Worm (Caenorhabditis elegans) whole organism, early embryonic: ENCODE data around the gene bre-5.

Experiments
- B0310.2 ChIP-seq: sonication (generic microtip); optimal IDR thresholded peaks from 2 replicates; lab custom pipeline; 2016; ENCODE audit warnings: mild to moderate bottlenecking, missing genetic modification characterization, missing compliant biosample characterization
- F13C5.2 ChIP-seq: sonication (generic microtip); optimal IDR thresholded peaks from 2 replicates; lab custom pipeline; 2017; ENCODE audit warnings: mild to moderate bottlenecking, missing genetic modification characterization, inconsistent platforms, missing compliant biosample characterization
- aly-1 ChIP-seq: sonication (generic microtip); optimal IDR thresholded peaks from 2 replicates; lab custom pipeline; 2016; ENCODE audit warnings: missing genetic modification characterization, missing compliant biosample characterization
- ama-1 ChIP-seq: fragments of 150-350 bp; optimal IDR thresholded peaks from 2 replicates; lab custom pipeline; 2014
- ceh-13 ChIP-seq: fragments of 200-800 bp; sonication (Bioruptor generic); optimal IDR thresholded peaks from 2 replicates; lab custom pipeline; 2018; ENCODE audit warnings: mild to moderate bottlenecking, missing genetic modification characterization, missing compliant biosample characterization
- ceh-36 ChIP-seq: sonication (generic microtip); optimal IDR thresholded peaks from 2 replicates; lab custom pipeline; 2016; ENCODE audit warnings: missing genetic modification characterization, inconsistent platforms, missing compliant biosample characterization
- ets-7 ChIP-seq: sonication (generic microtip); optimal IDR thresholded peaks from 2 replicates; lab custom pipeline; 2016; ENCODE audit warnings: missing genotype, missing genetic modification characterization, missing compliant biosample characterization
- flt-1 ChIP-seq: fragments of 200-800 bp; sonication (Bioruptor generic); IDR thresholded peaks from 2 replicates; pipeline ENCODE4 v1.3.6; 2022; ENCODE audit warnings: missing genetic modification characterization, missing compliant biosample characterization
- hmbx-1 ChIP-seq: sonication (generic microtip); optimal IDR thresholded peaks from 2 replicates; lab custom pipeline; 2016; ENCODE audit warnings: mild to moderate bottlenecking, missing genetic modification characterization, missing compliant biosample characterization
- hmg-4 ChIP-seq: fragments of 200-800 bp; sonication (Bioruptor generic); optimal IDR thresholded peaks from 2 replicates; lab custom pipeline; 2018; ENCODE audit warnings: mild to moderate bottlenecking, missing genetic modification characterization, missing compliant biosample characterization
- hnd-1 ChIP-seq: sonication (generic microtip); optimal IDR thresholded peaks from 2 replicates; lab custom pipeline; 2016; ENCODE audit warnings: missing genetic modification characterization, missing compliant biosample characterization
- pes-1 ChIP-seq: fragments of 200-800 bp; sonication (Bioruptor generic); IDR thresholded peaks from 2 replicates; pipeline ENCODE4 v1.3.6; 2022; ENCODE audit warnings: missing genetic modification reagents, missing genetic modification characterization, missing compliant biosample characterization
- scrt-1 ChIP-seq: fragments of 200-800 bp; sonication (Bioruptor generic); IDR thresholded peaks from 2 replicates; pipeline ENCODE4 v1.3.6; 2022; ENCODE audit warnings: missing genetic modification characterization, missing compliant biosample characterization
- sea-1 ChIP-seq: fragments of 200-800 bp; sonication (Bioruptor generic); conservative IDR thresholded peaks from 2 replicates; pipeline ENCODE4 v1.3.6; 2022; ENCODE audit warnings: missing genetic modification characterization, missing compliant biosample characterization
- tbx-11 ChIP-seq: fragments of 200-800 bp; sonication (Bioruptor generic); IDR thresholded peaks from 2 replicates; pipeline ENCODE4 v1.3.6; 2022; ENCODE audit warnings: missing genetic modification characterization, missing compliant biosample characterization
- tbx-37 ChIP-seq: fragments of 200-800 bp; sonication (Bioruptor generic); conservative IDR thresholded peaks from 2 replicates; pipeline ENCODE4 v1.3.6; 2022; ENCODE audit warnings: missing genetic modification reagents, missing genetic modification characterization, missing compliant biosample characterization
- tra-4 ChIP-seq: sonication (generic microtip); optimal IDR thresholded peaks from 2 replicates; lab custom pipeline; 2017; ENCODE audit warnings: missing genetic modification characterization, missing compliant biosample characterization

bre-5 gene

DNA sequence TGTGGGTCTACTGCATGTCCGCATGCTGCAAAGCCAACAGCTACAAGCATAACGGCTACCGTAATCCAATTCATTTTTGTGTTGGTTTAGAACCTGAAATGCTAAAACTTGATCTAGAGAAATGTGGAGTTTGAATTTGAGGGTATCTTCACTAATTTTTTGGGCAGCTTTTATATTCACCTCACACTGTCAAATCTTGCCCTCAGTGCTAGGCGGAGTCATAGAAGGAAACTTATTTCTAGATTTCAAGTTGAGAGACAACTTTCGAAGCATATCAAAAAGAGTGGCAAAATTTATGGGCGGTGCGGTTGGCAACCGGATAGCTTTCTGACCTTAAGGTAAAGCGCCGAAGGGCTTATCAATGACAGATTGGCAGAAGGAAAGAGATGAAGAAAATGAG is 35.4 kb downstream of the bre-5 start, which contains the start of gene lips-6:
TSS of gene lips-6 (minus strand) at position 101 of the 400 bp plus-strand sequence.
- TF ChIP-seq flt-1 (GFP tag; lab: Robert Waterston, UW) (no peak), hmbx-1 (tag; lab: Kevin White, UChicago) (no peak), pes-1 (GFP tag; lab: Robert Waterston, UW) (no peak), tbx-11 (GFP tag; lab: Robert Waterston, UW) (no peak), ceh-36 (tag; lab: Kevin White, UChicago) (no peak), ets-7 (no peak), F13C5.2 (tag; lab: Kevin White, UChicago) (no peak), sea-1 (GFP tag; lab: Robert Waterston, UW) (no peak), tra-4 (tag; lab: Kevin White, UChicago) (no peak), hmg-4 (GFP tag; lab: Kevin White, UChicago) (no peak), scrt-1 (no peak), hnd-1 (tag; lab: Kevin White, UChicago) (no peak), ceh-13 (no peak), B0310.2 (no peak), tbx-37 (GFP tag; lab: Robert Waterston, UW) (no peak), ama-1 (no peak), aly-1 (no peak)

DNA sequence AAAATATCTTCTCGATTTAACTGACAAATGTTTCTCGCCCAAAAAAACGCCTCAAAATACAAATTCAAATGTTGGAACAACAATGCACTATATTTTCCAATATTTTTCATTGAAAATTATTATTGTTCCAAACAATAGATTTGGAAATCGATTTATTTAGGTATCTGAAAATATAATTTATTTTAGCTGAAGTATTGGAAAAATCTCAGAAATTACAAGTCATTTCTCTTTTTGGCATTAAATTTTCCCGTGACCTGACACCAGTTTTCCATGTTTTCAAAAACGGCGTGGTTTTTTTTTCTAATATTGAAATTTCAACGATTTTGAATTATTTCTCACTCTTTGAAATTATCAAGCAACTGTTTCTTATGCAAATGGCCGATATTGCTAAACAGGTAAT is 37.9 kb downstream of the bre-5 start, which contains the start of gene spe-17:
TSS of gene spe-17 (plus strand) at position 301 of the 400 bp plus-strand sequence.
- TF ChIP-seq hmbx-1 (tag; lab: Kevin White, UChicago) (no peak), ama-1 (no peak), tbx-37 (GFP tag; lab: Robert Waterston, UW) (no peak), ceh-13 (no peak), hnd-1 (tag; lab: Kevin White, UChicago) (no peak), F13C5.2 (tag; lab: Kevin White, UChicago) (no peak), tbx-11 (GFP tag; lab: Robert Waterston, UW) (no peak), scrt-1 (no peak), B0310.2 (no peak), tra-4 (tag; lab: Kevin White, UChicago) (no peak), pes-1 (GFP tag; lab: Robert Waterston, UW) (no peak), aly-1 (no peak), hmg-4 (GFP tag; lab: Kevin White, UChicago) (no peak), ets-7 (no peak), ceh-36 (tag; lab: Kevin White, UChicago) (no peak)

DNA sequence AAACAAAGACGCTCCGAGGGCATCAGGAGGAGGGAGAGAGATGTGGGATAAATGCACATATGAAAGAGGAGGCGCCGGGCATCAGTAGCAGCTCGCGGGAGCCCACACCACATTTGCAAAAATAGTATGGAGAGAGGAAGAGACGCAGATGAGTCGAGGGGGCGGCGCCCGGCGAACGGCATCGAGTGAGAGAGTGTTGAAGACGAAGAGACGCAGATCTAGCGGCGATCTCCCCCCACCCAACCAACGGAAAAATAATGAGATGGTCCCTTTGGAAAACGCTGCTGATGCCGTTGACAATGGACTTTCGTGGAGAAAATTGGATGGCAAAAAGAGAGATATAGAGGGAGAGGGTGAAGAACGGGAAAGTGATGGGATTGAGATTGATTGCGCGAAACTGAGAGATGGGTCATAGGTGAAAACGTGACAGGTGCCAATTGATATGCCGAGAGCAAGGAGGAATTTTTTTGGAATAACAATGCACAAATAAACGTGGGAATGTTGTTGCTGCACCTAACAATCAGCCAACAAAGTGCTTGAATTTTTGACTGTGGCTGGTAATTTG is 38.5 kb downstream of the bre-5 start:
- TF ChIP-seq B0310.2, result no peak
- TF ChIP-seq ets-7, result no peak
- no peak for TF ChIP-seq tbx-11 (GFP tag; lab: Robert Waterston, UW)
- no peak for TF ChIP-seq aly-1
- TF ChIP-seq tbx-37 (GFP tag; lab: Robert Waterston, UW), result no peak
- no peak for TF ChIP-seq ceh-36 (tag; lab: Kevin White, UChicago)
- no peak for TF ChIP-seq scrt-1

DNA sequence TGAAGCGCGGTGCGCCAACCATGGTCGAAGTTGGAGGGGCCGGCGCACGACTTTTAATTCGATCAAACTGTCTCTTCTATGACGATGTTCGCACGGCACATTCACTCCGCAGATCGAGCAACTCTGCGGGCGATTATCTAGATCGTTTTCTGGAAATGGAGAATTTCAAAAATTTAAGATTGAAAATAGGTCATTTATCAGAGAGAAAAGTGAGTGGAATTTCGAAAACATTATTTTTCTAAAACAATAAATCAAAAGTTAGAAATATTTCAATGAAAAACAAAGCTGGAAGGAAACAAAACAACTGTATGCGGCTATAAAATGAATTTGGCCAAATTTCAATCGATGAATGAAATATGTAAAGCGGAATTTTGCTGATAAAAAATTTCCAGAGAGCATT is 40.2 kb downstream of the bre-5 start, which contains the start of the genes ZK617.26 and unc-22:
TSS of gene ZK617.26 (minus strand) at position 101 of the 400 bp plus-strand sequence.
TSS of gene unc-22 (minus strand) at position 149 of the 400 bp plus-strand sequence.
- TF ChIP-seq scrt-1, result no peak

DNA sequence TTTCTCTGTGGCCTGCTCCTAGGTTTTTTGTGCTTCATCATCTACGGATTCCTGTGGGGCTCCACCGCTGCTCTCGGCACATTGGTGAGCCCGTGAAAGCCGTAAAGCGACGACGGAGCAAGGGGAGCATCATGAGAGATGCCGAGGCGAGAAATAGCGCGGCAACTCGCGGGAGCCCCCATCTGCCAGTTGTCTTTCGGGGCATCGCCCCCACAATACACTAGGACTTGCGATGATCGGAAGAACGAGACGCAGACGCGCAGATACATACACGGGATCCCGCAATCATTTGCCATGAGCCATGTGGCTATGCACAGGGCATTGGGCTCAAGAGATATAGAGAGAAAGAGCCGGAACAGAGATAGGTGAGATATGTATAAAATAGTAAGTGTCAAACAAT is 40.6 kb downstream of the bre-5 start:
- TF ChIP-seq tbx-37 (GFP tag; lab: Robert Waterston, UW) (no peak), scrt-1 (0 out of 2 replicates have a peak, but pooled peaks have one; percentile 6), ets-7 (no peak), hmbx-1 (tag; lab: Kevin White, UChicago) (no peak)

DNA sequence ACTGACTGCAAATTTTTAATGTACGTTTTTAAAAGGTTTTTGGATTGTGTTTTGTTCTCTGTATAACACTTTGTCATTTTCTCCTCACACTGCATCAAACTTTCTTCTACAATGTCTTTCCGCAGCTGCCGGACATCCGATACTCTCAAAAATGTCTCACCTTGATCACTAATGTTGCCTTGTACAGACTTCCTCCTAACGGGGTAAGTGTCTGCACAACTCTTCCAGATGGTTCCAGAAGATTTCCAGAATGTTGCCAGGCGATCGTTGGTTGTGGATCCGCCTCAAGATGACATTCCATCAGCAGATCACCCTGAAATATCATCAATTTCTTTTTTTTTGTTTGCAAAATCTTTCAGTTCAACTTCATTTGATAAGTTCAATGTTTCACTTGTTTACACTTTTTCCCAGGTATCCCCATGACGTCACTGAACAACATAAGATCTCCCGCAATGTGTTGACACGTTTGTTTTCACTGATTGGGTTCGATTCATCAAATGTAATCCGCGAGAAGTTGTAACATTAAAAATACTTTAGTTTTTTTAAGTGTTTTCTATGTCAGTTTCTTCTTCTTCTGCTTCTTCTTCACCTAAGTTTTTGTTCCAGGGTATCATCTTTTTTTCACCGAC is 41.9 kb downstream of the bre-5 start:
- TF ChIP-seq tra-4 (tag; lab: Kevin White, UChicago) (no peak), flt-1 (GFP tag; lab: Robert Waterston, UW) (no peak), sea-1 (GFP tag; lab: Robert Waterston, UW) (no peak), ceh-36 (tag; lab: Kevin White, UChicago) (no peak), hnd-1 (tag; lab: Kevin White, UChicago) (no peak), tbx-37 (GFP tag; lab: Robert Waterston, UW) (no peak), tbx-11 (GFP tag; lab: Robert Waterston, UW) (no peak), F13C5.2 (tag; lab: Kevin White, UChicago) (no peak), scrt-1 (no peak), ets-7 (no peak), pes-1 (GFP tag; lab: Robert Waterston, UW) (no peak), B0310.2 (no peak), hmbx-1 (tag; lab: Kevin White, UChicago) (no peak), ama-1 (no peak), aly-1 (no peak), ceh-13 (no peak), hmg-4 (GFP tag; lab: Kevin White, UChicago) (no peak)

DNA sequence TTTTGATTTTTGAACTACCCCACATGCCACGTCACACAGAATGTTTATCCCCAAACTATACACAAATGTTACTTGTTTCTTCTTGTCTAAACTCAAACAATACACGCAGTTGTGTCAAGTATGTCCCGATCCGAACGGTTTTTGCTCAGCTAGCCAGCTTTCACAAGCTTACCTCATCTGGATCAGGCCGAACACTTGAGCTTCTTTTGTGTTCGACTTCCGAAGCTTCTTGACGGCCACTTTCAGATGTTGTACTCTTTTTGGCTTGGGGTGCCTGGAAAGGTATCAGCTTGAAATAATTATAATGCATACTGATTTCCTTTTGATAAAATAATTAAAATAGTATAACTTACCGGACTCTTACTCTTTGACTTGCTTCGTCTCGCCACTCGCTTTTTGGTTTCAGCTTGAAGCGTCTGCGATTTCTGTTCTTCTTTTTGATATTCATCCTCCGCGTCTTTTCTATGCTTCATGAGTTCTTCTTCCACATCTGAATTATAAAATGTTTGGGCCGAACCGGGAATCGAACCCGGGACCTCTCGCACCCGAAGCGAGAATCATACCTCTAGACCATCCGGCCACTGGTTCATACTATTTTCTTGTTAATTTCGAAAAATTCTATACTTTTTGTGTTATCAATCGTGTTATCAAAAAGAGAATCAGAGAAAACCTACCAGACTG is 45.8 kb downstream of the bre-5 start:
- no peak for TF ChIP-seq flt-1 (GFP tag; lab: Robert Waterston, UW)
- no peak for TF ChIP-seq ceh-36 (tag; lab: Kevin White, UChicago)
- no peak for TF ChIP-seq pes-1 (GFP tag; lab: Robert Waterston, UW)
- TF ChIP-seq tbx-37 (GFP tag; lab: Robert Waterston, UW), result no peak
- no peak for TF ChIP-seq B0310.2
- TF ChIP-seq F13C5.2 (tag; lab: Kevin White, UChicago), result no peak
- no peak for TF ChIP-seq scrt-1
- TF ChIP-seq tbx-11 (GFP tag; lab: Robert Waterston, UW), result no peak
